Fruit fly (Drosophila melanogaster) whole organism, embryonic: ENCODE data around the gene drl.
A peak's percentile ranks its signal among the peaks of the same experiment; 100 is the strongest.

Experiments used
- Bdp1 ChIP-seq: fragments of 200-800 bp; sonication (Bioruptor generic); optimal IDR thresholded peaks from 3 replicates; lab custom pipeline; 2016; ENCODE audit warnings: missing biosample characterization, missing genetic modification characterization
- Bgb ChIP-seq: fragments of 200-800 bp; sonication (Bioruptor generic); IDR thresholded peaks from 2 replicates; pipeline ENCODE4 v1.3.6; 2022; ENCODE audit warnings: missing biosample characterization, missing genetic modification characterization; ENCODE audit not compliant: partially characterized antibody
- C15 ChIP-seq: fragments of 200-800 bp; sonication (Bioruptor generic); IDR thresholded peaks from 3 replicates; pipeline ENCODE4 v1.3.6; 2022; ENCODE audit warnings: missing biosample characterization, missing genetic modification characterization
- CG10565 ChIP-seq: fragments of 200-800 bp; sonication (Bioruptor generic); optimal IDR thresholded peaks from 3 replicates; lab custom pipeline; 2016; ENCODE audit warnings: missing biosample characterization, mild to moderate bottlenecking, missing genetic modification characterization
- CG11093 ChIP-seq: fragments of 200-800 bp; sonication (Bioruptor generic); IDR thresholded peaks from 3 replicates; pipeline ENCODE4 v1.3.6; 2022; ENCODE audit warnings: missing biosample characterization, missing genetic modification characterization
- CG11398 ChIP-seq: fragments of 200-800 bp; sonication (Bioruptor generic); optimal IDR thresholded peaks from 2 replicates; lab custom pipeline; 2016; ENCODE audit warnings: missing biosample characterization, missing genetic modification characterization
- CG12299 ChIP-seq: fragments of 200-800 bp; sonication (Bioruptor generic); optimal IDR thresholded peaks from 2 replicates; lab custom pipeline; 2018; ENCODE audit warnings: missing biosample characterization, mild to moderate bottlenecking, missing genetic modification characterization
- CG12659 ChIP-seq: fragments of 200-800 bp; sonication (Bioruptor generic); optimal IDR thresholded peaks from 3 replicates; lab custom pipeline; 2017; ENCODE audit warnings: mild to moderate bottlenecking, missing biosample characterization, missing genetic modification reagents, missing genetic modification characterization
- CG13775 ChIP-seq: fragments of 200-800 bp; sonication (Bioruptor generic); optimal IDR thresholded peaks from 3 replicates; lab custom pipeline; 2017; ENCODE audit warnings: missing biosample characterization, mild to moderate bottlenecking, missing genetic modification characterization
- CG14860 ChIP-seq: fragments of 200-800 bp; sonication (Bioruptor generic); IDR thresholded peaks from 3 replicates; pipeline ENCODE4 v1.3.6; 2022; ENCODE audit warnings: missing biosample characterization, missing genetic modification characterization; ENCODE audit not compliant: partially characterized antibody
- CG15479 ChIP-seq: fragments of 200-800 bp; sonication (Bioruptor generic); optimal IDR thresholded peaks from 3 replicates; lab custom pipeline; 2019; ENCODE audit warnings: missing biosample characterization, mild to moderate bottlenecking, missing genetic modification characterization, moderate library complexity
- CG17328 ChIP-seq: fragments of 200-800 bp; sonication (Bioruptor generic); IDR thresholded peaks from 2 replicates; pipeline ENCODE4 v1.3.6; 2022; ENCODE audit warnings: missing biosample characterization, missing genetic modification characterization
- CG17568 ChIP-seq: fragments of 200-800 bp; sonication (Bioruptor generic); optimal IDR thresholded peaks from 2 replicates; lab custom pipeline; 2018; ENCODE audit warnings: missing biosample characterization, mild to moderate bottlenecking, missing genetic modification characterization, moderate library complexity
- CG18262 ChIP-seq: fragments of 200-800 bp; optimal IDR thresholded peaks from 3 replicates; lab custom pipeline; 2019; ENCODE audit warnings: missing biosample characterization, mild to moderate bottlenecking, missing genetic modification characterization, moderate library complexity
- CG2202 ChIP-seq: fragments of 200-800 bp; sonication (Bioruptor generic); optimal IDR thresholded peaks from 2 replicates; lab custom pipeline; 2018; ENCODE audit warnings: missing biosample characterization, mild to moderate bottlenecking, missing genetic modification characterization
- CG30431 ChIP-seq: fragments of 200-800 bp; sonication (Bioruptor generic); optimal IDR thresholded peaks from 2 replicates; lab custom pipeline; 2017; ENCODE audit warnings: missing biosample characterization, missing genetic modification characterization
- CG31365 ChIP-seq: fragments of 200-800 bp; sonication (Bioruptor generic); optimal IDR thresholded peaks from 2 replicates; lab custom pipeline; 2018; ENCODE audit warnings: missing biosample characterization, mild to moderate bottlenecking, missing genetic modification characterization
- CG3847 ChIP-seq: fragments of 200-800 bp; sonication (Bioruptor generic); IDR thresholded peaks from 2 replicates; pipeline ENCODE4 v1.3.6; 2022; ENCODE audit warnings: missing biosample characterization, missing genetic modification characterization
- CG9797 ChIP-seq: fragments of 200-800 bp; sonication (Bioruptor generic); optimal IDR thresholded peaks from 3 replicates; lab custom pipeline; 2018; ENCODE audit warnings: missing biosample characterization, mild to moderate bottlenecking, missing genetic modification characterization
- Dip2 ChIP-seq: fragments of 200-800 bp; sonication (Bioruptor generic); IDR thresholded peaks from 2 replicates; pipeline ENCODE4 v1.3.6; 2022; ENCODE audit warnings: missing biosample characterization, missing genetic modification characterization
- E2f1 ChIP-seq: fragments of 200-800 bp; sonication (Bioruptor generic); IDR thresholded peaks from 2 replicates; pipeline ENCODE4 v1.3.6; 2022; ENCODE audit warnings: missing biosample characterization, missing genetic modification characterization
- Ets65A ChIP-seq: fragments of 200-800 bp; sonication (Bioruptor generic); peaks from one replicate; lab custom pipeline; 2016; ENCODE audit warnings: missing biosample characterization, missing genetic modification characterization
- Gsc ChIP-seq: fragments of 200-800 bp; sonication (Bioruptor generic); IDR thresholded peaks from 2 replicates; pipeline ENCODE4 v1.3.6; 2022; ENCODE audit warnings: missing biosample characterization, missing genetic modification characterization
- HLH3B ChIP-seq: fragments of 200-800 bp; sonication (Bioruptor generic); IDR thresholded peaks from 2 replicates; pipeline ENCODE4 v1.3.6; 2022; ENCODE audit warnings: missing biosample characterization, missing genetic modification characterization
- Mrtf ChIP-seq: fragments of 200-800 bp; sonication (Bioruptor generic); IDR thresholded peaks from 3 replicates; pipeline ENCODE4 v1.3.6; 2022; ENCODE audit warnings: missing biosample characterization, missing genetic modification characterization
- NfI ChIP-seq: fragments of 200-800 bp; sonication (Bioruptor generic); optimal IDR thresholded peaks from 3 replicates; lab custom pipeline; 2018; ENCODE audit warnings: missing biosample characterization, mild to moderate bottlenecking, missing genetic modification characterization, moderate library complexity
- Poxn ChIP-seq: fragments of 200-800 bp; sonication (Bioruptor generic); IDR thresholded peaks from 2 replicates; pipeline ENCODE4 v1.3.6; 2022; ENCODE audit warnings: missing biosample characterization, missing genetic modification characterization
- Ravus ChIP-seq: fragments of 200-800 bp; sonication (Bioruptor generic); IDR thresholded peaks from 2 replicates; pipeline ENCODE4 v1.3.6; 2022; ENCODE audit warnings: missing biosample characterization, missing genetic modification characterization
- Six4 ChIP-seq: fragments of 200-800 bp; sonication (Bioruptor generic); optimal IDR thresholded peaks from 2 replicates; lab custom pipeline; 2016; ENCODE audit warnings: missing biosample characterization, missing genetic modification characterization
- Vsx1 ChIP-seq: fragments of 200-800 bp; sonication (Bioruptor generic); optimal IDR thresholded peaks from 2 replicates; lab custom pipeline; 2017; ENCODE audit warnings: missing biosample characterization, mild to moderate bottlenecking, missing genetic modification characterization, missing genetic modification reagents
- Xrp1 ChIP-seq: fragments of 200-800 bp; sonication (Bioruptor generic); IDR thresholded peaks from 2 replicates; pipeline ENCODE4 v1.3.6; 2022; ENCODE audit warnings: missing biosample characterization, missing genetic modification characterization
- cad ChIP-seq: fragments of >200 bp; optimal IDR thresholded peaks from 2 replicates; lab custom pipeline; 2017; ENCODE audit warnings: missing biosample characterization, missing genetic modification characterization
- cas ChIP-seq: fragments of 200-800 bp; sonication (Bioruptor generic); IDR thresholded peaks from 2 replicates; pipeline ENCODE4 v1.3.6; 2022; ENCODE audit warnings: missing biosample characterization, missing genetic modification characterization
- chif ChIP-seq, 2 experiments: fragments of 200-800 bp; sonication (Bioruptor generic); optimal IDR thresholded peaks; 3 replicates each; lab custom pipeline; 2016; ENCODE audit warnings: missing biosample characterization in 2 of 2, missing genetic modification characterization in 2 of 2
- dan ChIP-seq: fragments of 200-800 bp; sonication (Bioruptor generic); IDR thresholded peaks from 2 replicates; pipeline ENCODE4 v1.3.6; 2022; ENCODE audit warnings: missing biosample characterization, missing genetic modification characterization
- dimm ChIP-seq: fragments of 200-800 bp; sonication (Bioruptor generic); IDR thresholded peaks from 2 replicates; pipeline ENCODE4 v1.3.6; 2022; ENCODE audit warnings: missing biosample characterization, missing genetic modification characterization
- dmrt99B ChIP-seq: fragments of 200-800 bp; sonication (Bioruptor generic); optimal IDR thresholded peaks from 2 replicates; lab custom pipeline; 2018; ENCODE audit warnings: missing biosample characterization, mild to moderate bottlenecking, missing genetic modification characterization, moderate library complexity
- fru ChIP-seq: fragments of >200 bp; optimal IDR thresholded peaks from 2 replicates; lab custom pipeline; 2017
- gfzf ChIP-seq: fragments of 200-800 bp; sonication (Bioruptor generic); optimal IDR thresholded peaks from 2 replicates; lab custom pipeline; 2016; ENCODE audit warnings: missing biosample characterization, mild to moderate bottlenecking, missing genetic modification characterization, moderate library complexity
- ind ChIP-seq: fragments of 200-800 bp; sonication (Bioruptor generic); optimal IDR thresholded peaks from 3 replicates; lab custom pipeline; 2016; ENCODE audit warnings: missing biosample characterization, missing genetic modification characterization
- jing ChIP-seq: fragments of 200-800 bp; sonication (Bioruptor generic); optimal IDR thresholded peaks from 2 replicates; lab custom pipeline; 2018; ENCODE audit warnings: missing biosample characterization, mild to moderate bottlenecking, missing genetic modification characterization
- mam ChIP-seq: fragments of 200-800 bp; sonication (Bioruptor generic); optimal IDR thresholded peaks from 3 replicates; lab custom pipeline; 2016; ENCODE audit warnings: missing biosample characterization, missing genetic modification characterization
- mirr ChIP-seq: fragments of 200-800 bp; sonication (Bioruptor generic); optimal IDR thresholded peaks from 3 replicates; lab custom pipeline; 2018; ENCODE audit warnings: missing biosample characterization, mild to moderate bottlenecking, missing genetic modification characterization
- nmo ChIP-seq: fragments of 200-800 bp; sonication (Bioruptor generic); optimal IDR thresholded peaks from 2 replicates; lab custom pipeline; 2018; ENCODE audit warnings: missing biosample characterization, mild to moderate bottlenecking, missing genetic modification characterization, moderate library complexity
- onecut ChIP-seq: fragments of 200-800 bp; sonication (Bioruptor generic); IDR thresholded peaks from 2 replicates; pipeline ENCODE4 v1.3.6; 2022; ENCODE audit warnings: missing biosample characterization, missing genetic modification characterization
- scrt ChIP-seq: fragments of 200-800 bp; sonication (Bioruptor generic); optimal IDR thresholded peaks from 2 replicates; lab custom pipeline; 2018; ENCODE audit warnings: missing biosample characterization, mild to moderate bottlenecking, missing genetic modification characterization, moderate library complexity
- sd ChIP-seq: fragments of 200-800 bp; sonication (Bioruptor generic); optimal IDR thresholded peaks from 3 replicates; lab custom pipeline; 2018; ENCODE audit warnings: missing biosample characterization, mild to moderate bottlenecking, missing genetic modification characterization, moderate library complexity
- slou ChIP-seq: fragments of 200-800 bp; sonication (Bioruptor generic); optimal IDR thresholded peaks from 3 replicates; lab custom pipeline; 2016; ENCODE audit warnings: missing biosample characterization, missing genetic modification characterization
- sna ChIP-seq: fragments of 200-800 bp; sonication (Bioruptor generic); IDR thresholded peaks from 2 replicates; pipeline ENCODE4 v1.3.6; 2022; ENCODE audit warnings: missing biosample characterization, missing genetic modification characterization; ENCODE audit not compliant: partially characterized antibody
- so ChIP-seq: fragments of 200-800 bp; sonication (Bioruptor generic); IDR thresholded peaks from 3 replicates; pipeline ENCODE4 v1.3.6; 2022; ENCODE audit warnings: missing biosample characterization, missing genetic modification characterization
- tgo ChIP-seq: fragments of 200-800 bp; sonication (Bioruptor generic); IDR thresholded peaks from 3 replicates; pipeline ENCODE4 v1.3.6; 2022; ENCODE audit warnings: missing biosample characterization, missing genetic modification characterization
- vfl ChIP-seq: fragments of 200-800 bp; sonication (Bioruptor generic); optimal IDR thresholded peaks from 2 replicates; lab custom pipeline; 2016; ENCODE audit warnings: missing biosample characterization, missing genetic modification characterization
- z ChIP-seq: fragments of 200-800 bp; sonication (Bioruptor generic); IDR thresholded peaks from 3 replicates; pipeline ENCODE4 v1.3.6; 2022; ENCODE audit warnings: missing biosample characterization, missing genetic modification characterization

Gene drl

DNA sequence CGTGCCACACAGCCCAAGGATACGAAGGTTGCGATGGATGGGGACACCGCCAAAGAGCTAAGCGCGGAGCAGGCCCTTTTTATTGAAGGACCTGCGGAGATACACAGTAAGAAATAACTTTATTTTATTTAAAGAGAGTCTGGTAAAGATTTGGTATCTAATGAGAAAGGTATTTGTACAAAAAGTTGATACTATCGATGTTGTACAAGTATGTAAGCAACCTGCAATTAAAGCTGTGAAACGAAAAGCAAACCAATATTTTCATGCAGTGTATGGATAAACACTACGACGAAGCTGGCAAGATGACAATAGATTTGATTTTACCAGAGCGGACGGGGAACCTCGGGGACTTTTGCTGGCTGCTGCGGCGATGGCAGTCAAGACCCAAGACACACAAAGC lies 43.2 kb downstream of the drl start (continued):
- TF ChIP-seq dimm (GFP tag; lab: Robert Waterston, UW) (no peak), mam (GFP tag; lab: Kevin White, UChicago) (peak; percentile 30), so (GFP tag; lab: Robert Waterston, UW) (no peak), CG15479 (GFP tag; lab: Kevin White, UChicago) (no peak), Dip2 (GFP tag; lab: Robert Waterston, UW) (no peak), fru (no peak), CG14860 (GFP tag; lab: Robert Waterston, UW) (no peak), slou (no peak), vfl (GFP tag; lab: Kevin White, UChicago) (no peak), CG9797 (GFP tag; lab: Kevin White, UChicago) (no peak), E2f1 (peak; percentile 52; the same call in 1 of the 2 replicates), CG17328 (GFP tag; lab: Robert Waterston, UW) (no peak), CG3847 (GFP tag; lab: Robert Waterston, UW) (0 out of 2 replicates have a peak, but pooled peaks have one; percentile 14), Six4 (GFP tag; lab: Kevin White, UChicago) (no peak), gfzf (GFP tag; lab: Kevin White, UChicago) (no peak), CG12659 (GFP tag; lab: Kevin White, UChicago) (peak; percentile 7), CG2202 (tag; lab: Kevin White, UChicago) (no peak), Ravus (GFP tag; lab: Robert Waterston, UW) (no peak), Bgb (GFP tag; lab: Robert Waterston, UW) (no peak), CG18262 (tag; lab: Kevin White, UChicago) (peak; percentile 33), dmrt99B (tag; lab: Kevin White, UChicago) (peak; percentile 36), ind (no peak), Xrp1 (GFP tag; lab: Robert Waterston, UW) (peak; percentile 69), chif (GFP tag; optimal IDR thresholded peaks at IDR 0.05; lab: Kevin White, UChicago) (peak in 1 of 2 experiments; percentile 56), CG10565 (GFP tag; lab: Kevin White, UChicago) (no peak), C15 (no peak), NfI (peak; percentile 16), Bdp1 (GFP tag; lab: Kevin White, UChicago) (peak; percentile 1), dan (no peak), cad (no peak), Gsc (GFP tag; lab: Robert Waterston, UW) (no peak), HLH3B (GFP tag; lab: Robert Waterston, UW) (peak; percentile 37; the same call in 1 of the 2 replicates), CG11093 (GFP tag; lab: Robert Waterston, UW) (no peak), tgo (0 out of 3 replicates have a peak, but pooled peaks have one; percentile 24), CG30431 (GFP tag; lab: Kevin White, UChicago) (peak; percentile 12), z (GFP tag; lab: Robert Waterston, UW) (no peak), mirr (GFP tag; lab: Kevin White, UChicago) (no peak), scrt (peak; percentile 10), jing (no peak), Vsx1 (no peak), cas (GFP tag; lab: Robert Waterston, UW) (no peak), Ets65A (GFP tag; lab: Kevin White, UChicago) (peak; percentile 79), CG11398 (no peak), nmo (GFP tag; lab: Kevin White, UChicago) (peak; percentile 8), CG17568 (GFP tag; lab: Kevin White, UChicago) (no peak), Poxn (GFP tag; lab: Robert Waterston, UW) (no peak), CG31365 (tag; lab: Kevin White, UChicago) (no peak), CG12299 (tag; lab: Kevin White, UChicago) (no peak), Mrtf (GFP tag; lab: Robert Waterston, UW) (no peak), onecut (GFP tag; lab: Robert Waterston, UW) (peak; percentile 14; the same call in 1 of the 2 replicates), sd (tag; lab: Kevin White, UChicago) (no peak), CG13775 (GFP tag; lab: Kevin White, UChicago) (peak; percentile 24), sna (GFP tag; lab: Robert Waterston, UW) (no peak)
